Worm (Caenorhabditis elegans): ENCODE data around the gene pgap-2.

Gene pgap-2

DNA sequence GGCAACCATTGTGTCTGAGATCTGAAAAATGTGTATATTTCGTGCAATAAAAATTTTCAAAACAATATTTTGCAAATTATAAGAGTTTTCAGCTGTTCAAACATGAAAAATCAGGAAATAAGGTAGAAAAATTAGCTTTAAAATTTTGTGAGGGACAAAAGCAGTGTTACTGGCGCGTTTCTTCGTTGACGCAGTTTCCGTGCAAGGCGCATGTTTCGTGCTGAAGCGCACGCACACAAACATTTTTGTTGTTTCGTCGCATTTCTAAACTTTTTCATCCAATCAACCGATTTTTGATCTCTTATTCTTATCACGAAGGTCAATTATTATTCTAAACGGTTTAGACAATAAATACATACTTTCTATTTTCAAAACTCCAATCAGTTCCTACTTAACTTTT, 12.0 kb upstream of the pgap-2 start, which contains the start of gene nifk-1 (continued):
- TF ChIP-seq aptf-3 (GFP tag; IDR thresholded peaks at IDR 0.05) (no peak), egl-44 (GFP tag; IDR thresholded peaks at IDR 0.05) (no peak), let-607 (tag; optimal IDR thresholded peaks at IDR 0.05) (peak in 1 of 2 experiments; percentile 22), madf-6 (GFP tag; IDR thresholded peaks at IDR 0.05) (peak; percentile 65), ceh-79 (tag; optimal IDR thresholded peaks at IDR 0.05) (no peak), hlh-12 (tag; optimal IDR thresholded peaks at IDR 0.05) (no peak), madf-3 (GFP tag; IDR thresholded peaks at IDR 0.05) (0 out of 2 replicates have a peak, but pooled peaks have one; percentile 14), F49E8.2 (tag; optimal IDR thresholded peaks at IDR 0.05; ENCODE audit: insufficient read depth) (no peak), B0336.3 (GFP tag; IDR thresholded peaks at IDR 0.05) (0 out of 2 replicates have a peak, but pooled peaks have one; percentile 28), nfyb-1 (GFP tag; IDR thresholded peaks at IDR 0.05) (peak; percentile 56; the same call in 1 of the 2 replicates)

ce11 chrIII:4693695-4694094, 11.6 kb upstream of the pgap-2 start, which contains the start of gene T04A8.8:
T04A8.8 (plus strand) TSS chrIII:4693995.
- TF ChIP-seq F57A8.1 (GFP tag; optimal IDR thresholded peaks at IDR 0.05) (no peak), die-1 (tag; optimal IDR thresholded peaks at IDR 0.05) (no peak), zim-3 (tag; optimal IDR thresholded peaks at IDR 0.05) (no peak), F55B11.4 (tag; optimal IDR thresholded peaks at IDR 0.05; ENCODE audit: borderline replicate concordance, insufficient read depth) (no peak), hmg-1.2 (GFP tag; IDR thresholded peaks at IDR 0.05) (no peak), F49E8.2 (tag; optimal IDR thresholded peaks at IDR 0.05; ENCODE audit: insufficient read depth) (no peak), rpc-1 (optimal IDR thresholded peaks at IDR 0.05) (no peak), rpc-1 (tag; optimal IDR thresholded peaks at IDR 0.05) (no peak), F57C9.4 (tag; optimal IDR thresholded peaks at IDR 0.05) (no peak), ceh-58 (GFP tag; IDR thresholded peaks at IDR 0.05) (no peak), tbp1 (GFP tag; optimal IDR thresholded peaks at IDR 0.05) (no peak), Y67H2A.10 (GFP tag; conservative IDR thresholded peaks at IDR 0.05) (no peak)

ce11 chrIII:4695057-4695456, 10.2 kb upstream of the pgap-2 start, which contains the start of gene T04A8.7:
T04A8.7 (plus strand) TSS chrIII:4695357.
- TF ChIP-seq egl-44 (GFP tag; IDR thresholded peaks at IDR 0.05) = no peak
- TF ChIP-seq ama-1 (optimal IDR thresholded peaks at IDR 0.05) = no peak
- peak in 1 of 2 experiments; percentile 18 for TF ChIP-seq ama-1 (GFP tag; optimal IDR thresholded peaks at IDR 0.05)
- TF ChIP-seq ekl-4 (GFP tag; IDR thresholded peaks at IDR 0.05) = 0 out of 2 replicates have a peak, but pooled peaks have one; percentile 20
- no peak for TF ChIP-seq sdz-38 (tag; optimal IDR thresholded peaks at IDR 0.05)
- TF ChIP-seq ztf-18 (tag; optimal IDR thresholded peaks at IDR 0.05) = peak; percentile 29

DNA sequence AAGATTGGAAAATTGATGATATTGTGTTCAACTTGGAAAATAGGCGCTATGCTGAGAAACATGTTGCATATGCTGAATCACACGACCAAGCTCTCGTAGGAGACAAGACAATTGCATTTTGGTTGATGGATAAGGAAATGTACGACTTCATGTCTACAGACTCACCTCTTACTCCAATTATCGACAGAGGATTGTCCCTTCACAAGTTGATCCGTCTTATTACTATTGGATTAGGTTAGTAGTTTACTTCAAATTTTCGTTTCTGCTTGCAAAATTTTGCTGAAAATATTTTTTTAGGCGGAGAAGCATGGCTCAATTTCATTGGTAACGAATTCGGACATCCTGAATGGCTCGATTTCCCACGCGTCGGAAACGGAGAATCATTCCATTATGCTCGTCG, 8.4 kb upstream of the pgap-2 start:
- no peak for TF ChIP-seq sptf-2 (GFP tag; optimal IDR thresholded peaks at IDR 0.05)
- TF ChIP-seq K12H6.12 (tag; optimal IDR thresholded peaks at IDR 0.05) = no peak
- TF ChIP-seq atf-7 (tag; optimal IDR thresholded peaks at IDR 0.05) = no peak
- TF ChIP-seq snpc-1.3 (tag; optimal IDR thresholded peaks at IDR 0.05; ENCODE audit: insufficient read depth) = no peak
- no peak for TF ChIP-seq K11D2.4 (GFP tag; IDR thresholded peaks at IDR 0.05)
- TF ChIP-seq bed-2 (GFP tag; IDR thresholded peaks at IDR 0.05) = no peak

DNA sequence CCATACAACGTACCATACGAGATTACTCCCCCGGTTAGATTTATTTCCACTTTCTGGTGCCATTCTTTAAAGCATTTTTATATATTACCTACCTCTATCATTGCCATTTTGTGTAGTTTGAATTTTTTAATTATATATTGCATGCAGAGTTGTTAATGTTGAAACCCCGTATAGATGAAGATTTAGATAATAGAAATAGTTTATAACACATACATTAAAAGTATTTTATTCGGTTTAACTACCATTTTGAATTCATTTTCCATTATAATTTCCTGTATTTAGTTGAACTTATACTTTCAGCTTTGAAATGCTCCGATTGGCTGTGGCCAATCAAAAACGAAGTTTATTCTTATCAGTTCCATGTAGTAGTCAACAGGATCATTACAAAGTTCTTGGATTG, 7.5 kb upstream of the pgap-2 start, which contains the start of gene dnj-18:
TSS of gene dnj-18 (plus strand) at position 301 of the 400 bp plus-strand sequence.
- TF ChIP-seq die-1 (tag; optimal IDR thresholded peaks at IDR 0.05) (no peak), F57A8.1 (GFP tag; optimal IDR thresholded peaks at IDR 0.05) (no peak), nhr-179 (tag; optimal IDR thresholded peaks at IDR 0.05) (no peak), ztf-18 (tag; optimal IDR thresholded peaks at IDR 0.05) (no peak), B0019.2 (GFP tag; conservative IDR thresholded peaks at IDR 0.05) (no peak), repo-1 (tag; optimal IDR thresholded peaks at IDR 0.05) (no peak), Y53G8AR.9 (GFP tag; conservative IDR thresholded peaks at IDR 0.05) (no peak)

All from whole organism, young adult.